Fruit fly (Drosophila melanogaster): ENCODE results near the gene muc.

muc gene

DNA sequence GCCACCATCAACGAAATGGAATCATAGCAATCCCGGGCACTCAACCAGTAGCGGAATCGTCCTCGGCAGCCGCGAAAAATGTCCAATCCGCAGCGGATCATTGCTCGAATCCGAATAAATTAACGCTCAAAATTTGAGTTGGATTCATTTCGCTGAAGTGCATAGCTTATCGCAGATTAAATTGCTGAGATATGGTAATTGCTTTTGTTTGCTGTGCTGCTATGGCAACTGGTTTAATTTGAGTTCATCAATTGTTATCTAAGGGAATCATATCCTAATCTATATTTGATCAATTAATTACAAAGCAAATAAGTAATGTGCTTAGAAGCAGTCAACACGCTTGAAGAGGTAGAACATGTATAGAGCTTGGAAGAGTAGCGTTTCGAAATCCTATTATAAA, 35.5 kb downstream of the muc start, which contains the start of gene Gr28b:
Gr28b (minus strand) TSS at position 101 of the 400 bp plus-strand sequence.
- TF ChIP-seq chm (GFP tag; IDR thresholded peaks at IDR 0.05), result no peak
- TF ChIP-seq unc-4 (GFP tag; IDR thresholded peaks at IDR 0.05; ENCODE audit: partially characterized antibody), result no peak
- peak; percentile 45 for TF ChIP-seq Ets65A (GFP tag)

- TF ChIP-seq kni (GFP tag; optimal IDR thresholded peaks at IDR 0.05) (peak; percentile 45), CG6765 (GFP tag; optimal IDR thresholded peaks at IDR 0.05) (no peak), z (GFP tag; IDR thresholded peaks at IDR 0.05) (0 out of 3 replicates have a peak, but pooled peaks have one; percentile 54), CG5180 (GFP tag; optimal IDR thresholded peaks at IDR 0.05) (peak; percentile 98), Drgx (GFP tag; IDR thresholded peaks at IDR 0.05) (peak; percentile 25; the same call in 1 of the 2 replicates), bbx (GFP tag; IDR thresholded peaks at IDR 0.05; ENCODE audit: partially characterized antibody) (no peak), Jarid2 (GFP tag; optimal IDR thresholded peaks at IDR 0.05) (peak; percentile 57), Dll (GFP tag; IDR thresholded peaks at IDR 0.05; ENCODE audit: partially characterized antibody) (peak; percentile 33; the same call in 1 of the 4 replicates), nom (GFP tag; optimal IDR thresholded peaks at IDR 0.05) (peak; percentile 76)
Measured at dm6 chr2L:7466304-7466703, 39.6 kb downstream of the muc start, which contains the start of gene CG6055. CG6055 (plus strand) TSS chr2L:7466543.

DNA sequence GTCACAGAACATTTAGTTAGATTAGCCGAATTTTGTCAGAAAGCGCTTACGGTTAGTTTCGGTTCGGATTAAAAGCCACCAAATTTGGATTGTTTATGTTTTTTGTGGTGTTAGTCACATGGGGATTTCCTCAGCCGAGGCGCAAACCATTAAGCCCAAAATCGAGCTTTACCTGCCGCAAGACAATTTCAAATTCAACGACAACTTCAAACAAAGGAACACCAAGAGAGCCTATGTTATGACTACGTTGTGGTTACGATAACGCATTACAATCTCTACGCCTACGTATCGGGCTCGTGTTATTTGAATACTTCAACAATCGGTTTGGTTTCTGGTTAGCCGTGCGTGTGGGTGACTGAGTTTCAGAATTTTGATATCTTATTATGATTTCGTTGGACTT, 46.6 kb downstream of the muc start:
- TF ChIP-seq wor (GFP tag; IDR thresholded peaks at IDR 0.05) (no peak), CG6791 (GFP tag; IDR thresholded peaks at IDR 0.05; ENCODE audit: partially characterized antibody) (no peak), CG9437 (GFP tag; optimal IDR thresholded peaks at IDR 0.05) (peak; percentile 94), Myb (GFP tag; optimal IDR thresholded peaks at IDR 0.05) (peak; percentile 57), CG15011 (GFP tag; optimal IDR thresholded peaks at IDR 0.05) (no peak), Hr78 (GFP tag; optimal IDR thresholded peaks at IDR 0.05) (no peak), lmd (GFP tag; IDR thresholded peaks at IDR 0.05) (no peak), Ets65A (GFP tag) (peak; percentile 32)

DNA sequence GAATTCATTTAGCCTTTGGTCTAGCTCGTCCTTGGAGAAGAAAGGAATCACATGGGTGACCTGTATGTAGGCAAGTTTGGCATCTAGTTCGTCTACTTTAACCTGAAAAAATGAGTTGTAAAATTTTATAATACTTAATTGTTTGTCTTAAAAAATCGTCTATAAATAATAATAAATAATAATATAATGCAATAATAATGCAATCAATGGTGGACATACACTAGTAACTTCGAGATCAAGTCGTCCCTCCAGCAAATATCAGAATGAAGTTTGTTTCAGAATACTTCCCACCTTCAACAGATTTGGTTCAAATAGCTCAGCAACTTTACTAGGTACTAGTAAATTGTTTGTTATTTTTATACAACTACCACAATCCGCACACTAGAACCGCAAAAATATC, 47.7 kb downstream of the muc start, which contains the start of gene CG6441:
CG6441 (plus strand) TSS at position 301 of the 400 bp plus-strand sequence.
- TF ChIP-seq Dbx (GFP tag; IDR thresholded peaks at IDR 0.05) (no peak), lov (optimal IDR thresholded peaks at IDR 0.05) (no peak), lov (GFP tag; IDR thresholded peaks at IDR 0.05) (no peak), Optix (GFP tag; IDR thresholded peaks at IDR 0.05) (no peak), CG10321 (GFP tag; IDR thresholded peaks at IDR 0.05) (no peak), Meics (GFP tag; optimal IDR thresholded peaks at IDR 0.05) (no peak), sqz (GFP tag; optimal IDR thresholded peaks at IDR 0.05) (no peak), CG11085 (GFP tag; IDR thresholded peaks at IDR 0.05) (no peak), Jarid2 (GFP tag; optimal IDR thresholded peaks at IDR 0.05) (no peak), Side (GFP tag; optimal IDR thresholded peaks at IDR 0.05) (no peak), sr (GFP tag; IDR thresholded peaks at IDR 0.05) (no peak), Ravus (GFP tag; IDR thresholded peaks at IDR 0.05) (no peak), CG15011 (GFP tag; optimal IDR thresholded peaks at IDR 0.05) (no peak), CG3281 (GFP tag; optimal IDR thresholded peaks at IDR 0.05) (no peak), scrt (GFP tag; optimal IDR thresholded peaks at IDR 0.05) (no peak)

Data from whole organism, embryonic.